Worm (Caenorhabditis elegans): ENCODE data around the gene R07E5.7.

ce11 chrIII:4460242-4460641 lies 41.3 kb upstream of the R07E5.7 start:
- TF ChIP-seq R02D3.7 (tag; optimal IDR thresholded peaks at IDR 0.05) (no peak), tag-97 (GFP tag; IDR thresholded peaks at IDR 0.05) (no peak), nhr-10 (tag; optimal IDR thresholded peaks at IDR 0.05) (no peak), aly-2 (tag; optimal IDR thresholded peaks at IDR 0.05) (no peak), unc-62 (GFP tag; optimal IDR thresholded peaks at IDR 0.05 in 1 of 2) (no peak), unc-62 (tag; optimal IDR thresholded peaks at IDR 0.05) (no peak), pha-4 (GFP tag; IDR thresholded peaks at IDR 0.05) (no peak), pha-4 (tag; optimal IDR thresholded peaks at IDR 0.05) (no peak)
